Worm (Caenorhabditis elegans) whole organism, young adult: ENCODE results near the gene pqn-41.
A peak's percentile ranks its signal among the peaks of the same experiment; 100 is the strongest.

Experiments
- B0261.1 ChIP-seq: sonication (generic microtip); optimal IDR thresholded peaks from 2 replicates; lab custom pipeline; 2016; ENCODE audit warnings: mild to moderate bottlenecking, missing genetic modification characterization, moderate library complexity, missing compliant biosample characterization
- B0336.3 ChIP-seq: fragments of 200-800 bp; sonication (Bioruptor generic); IDR thresholded peaks from 2 replicates; pipeline ENCODE4 v1.3.6; 2022; ENCODE audit warnings: missing genetic modification characterization, missing compliant biosample characterization
- C06A6.2 ChIP-seq: fragments of 200-800 bp; sonication (Bioruptor generic); conservative IDR thresholded peaks from 2 replicates; pipeline ENCODE4 v1.3.6; 2022; ENCODE audit warnings: missing genetic modification characterization, missing compliant biosample characterization
- F22D6.2 ChIP-seq: sonication (generic microtip); optimal IDR thresholded peaks from 2 replicates; lab custom pipeline; 2016; ENCODE audit warnings: mild to moderate bottlenecking, missing genetic modification characterization, missing compliant biosample characterization
- F23B12.7 ChIP-seq: sonication (generic microtip); optimal IDR thresholded peaks from 2 replicates; lab custom pipeline; 2017; ENCODE audit warnings: missing genetic modification characterization, mild to moderate bottlenecking, missing compliant biosample characterization, antibody characterized with exemption, moderate library complexity; ENCODE audit not compliant: insufficient read depth
- F39B2.1 ChIP-seq: fragments of 200-800 bp; sonication (Bioruptor generic); IDR thresholded peaks from 2 replicates; pipeline ENCODE4 v1.3.6; 2022; ENCODE audit warnings: missing genetic modification reagents, missing genetic modification characterization, missing compliant biosample characterization
- F52B5.7 ChIP-seq: sonication (generic microtip); optimal IDR thresholded peaks from 2 replicates; lab custom pipeline; 2016; ENCODE audit warnings: mild to moderate bottlenecking, missing genetic modification characterization, missing compliant biosample characterization
- K12H6.12 ChIP-seq: fragments of 200-800 bp; sonication (Bioruptor generic); optimal IDR thresholded peaks from 2 replicates; lab custom pipeline; 2018; ENCODE audit warnings: mild to moderate bottlenecking, missing genetic modification characterization, missing compliant biosample characterization
- T07F8.4 ChIP-seq: sonication (generic microtip); optimal IDR thresholded peaks from 2 replicates; lab custom pipeline; 2016; ENCODE audit warnings: mild to moderate bottlenecking, missing genetic modification characterization, moderate library complexity, missing compliant biosample characterization
- Y53G8AR.9 ChIP-seq: fragments of 200-800 bp; sonication (Bioruptor generic); conservative IDR thresholded peaks from 2 replicates; pipeline ENCODE4 v1.3.6; 2022; ENCODE audit warnings: missing genetic modification reagents, missing genetic modification characterization, missing compliant biosample characterization
- Y79H2A.3 ChIP-seq: fragments of 200-800 bp; sonication (Bioruptor generic); conservative IDR thresholded peaks from 2 replicates; pipeline ENCODE4 v1.3.6; 2022; ENCODE audit warnings: missing genetic modification reagents, missing genetic modification characterization, missing compliant biosample characterization
- ZK185.1 ChIP-seq: sonication (generic microtip); optimal IDR thresholded peaks from 2 replicates; lab custom pipeline; 2016; ENCODE audit warnings: mild to moderate bottlenecking, missing genetic modification characterization, missing compliant biosample characterization; ENCODE audit not compliant: poor library complexity, severe bottlenecking
- ccch-3 ChIP-seq: fragments of 200-800 bp; sonication (Bioruptor generic); optimal IDR thresholded peaks from 2 replicates; lab custom pipeline; 2018; ENCODE audit warnings: mild to moderate bottlenecking, missing genetic modification characterization, missing compliant biosample characterization
- ceh-100 ChIP-seq: fragments of 200-800 bp; sonication (Bioruptor generic); IDR thresholded peaks from 2 replicates; pipeline ENCODE4 v1.3.6; 2022; ENCODE audit warnings: missing genetic modification reagents, missing genetic modification characterization, missing compliant biosample characterization
- ceh-27 ChIP-seq: fragments of 200-800 bp; sonication (Bioruptor generic); optimal IDR thresholded peaks from 2 replicates; lab custom pipeline; 2018; ENCODE audit warnings: mild to moderate bottlenecking, missing genetic modification characterization, moderate library complexity, missing compliant biosample characterization
- ceh-79 ChIP-seq: sonication (generic microtip); optimal IDR thresholded peaks from 2 replicates; lab custom pipeline; 2017; ENCODE audit warnings: mild to moderate bottlenecking, missing genetic modification characterization, missing compliant biosample characterization
- die-1 ChIP-seq: sonication (generic microtip); optimal IDR thresholded peaks from 2 replicates; lab custom pipeline; 2016; ENCODE audit warnings: missing genotype, mild to moderate bottlenecking, missing genetic modification characterization, missing compliant biosample characterization
- dox-1 ChIP-seq: fragments of 200-800 bp; sonication (Bioruptor generic); IDR thresholded peaks from 2 replicates; pipeline ENCODE4 v1.3.6; 2022; ENCODE audit warnings: missing genetic modification reagents, missing genetic modification characterization, missing compliant biosample characterization
- dpff-1 ChIP-seq: sonication (generic microtip); optimal IDR thresholded peaks from 2 replicates; lab custom pipeline; 2017; ENCODE audit warnings: mild to moderate bottlenecking, missing genetic modification characterization, missing compliant biosample characterization
- efl-1 ChIP-seq: fragments of 150-350 bp; optimal IDR thresholded peaks from 2 replicates; lab custom pipeline; 2014; ENCODE audit warnings: missing biosample characterization, missing genetic modification reagents, missing genetic modification characterization
- egl-44 ChIP-seq: fragments of 200-800 bp; sonication (Bioruptor generic); IDR thresholded peaks from 2 replicates; pipeline ENCODE4 v1.3.6; 2022; ENCODE audit warnings: missing genetic modification reagents, missing genetic modification characterization, missing compliant biosample characterization
- egrh-3 ChIP-seq: fragments of 200-800 bp; sonication (Bioruptor generic); IDR thresholded peaks from 2 replicates; pipeline ENCODE4 v1.3.6; 2022; ENCODE audit warnings: missing genetic modification reagents, missing genetic modification characterization, missing compliant biosample characterization
- ets-4 ChIP-seq: fragments of 200-800 bp; sonication (Bioruptor generic); optimal IDR thresholded peaks from 2 replicates; lab custom pipeline; 2018; ENCODE audit warnings: mild to moderate bottlenecking, missing genetic modification characterization, missing compliant biosample characterization
- hmg-1.2 ChIP-seq: fragments of 200-800 bp; sonication (Bioruptor generic); IDR thresholded peaks from 2 replicates; pipeline ENCODE4 v1.3.6; 2022; ENCODE audit warnings: missing genetic modification reagents, missing genetic modification characterization, missing compliant biosample characterization
- let-607 ChIP-seq, 2 experiments: fragments of 200-800 bp in 1 of 2; sonication (Bioruptor generic) in 1 of 2; sonication (generic microtip) in 1 of 2; optimal IDR thresholded peaks; 2 replicates each; lab custom pipeline; 2016 to 2018; ENCODE audit warnings: mild to moderate bottlenecking in 2 of 2, missing compliant biosample characterization in 2 of 2, missing genetic modification characterization in 2 of 2, moderate library complexity in 2 of 2, missing genotype in 1 of 2
- lin-26 ChIP-seq: fragments of 200-800 bp; sonication (Bioruptor generic); IDR thresholded peaks from 2 replicates; pipeline ENCODE4 v1.3.6; 2022; ENCODE audit warnings: missing genetic modification reagents, missing genetic modification characterization, missing compliant biosample characterization
- lin-54 ChIP-seq: fragments of 200-800 bp; sonication (Bioruptor generic); optimal IDR thresholded peaks from 2 replicates; lab custom pipeline; 2018; ENCODE audit warnings: mild to moderate bottlenecking, missing genetic modification characterization, missing compliant biosample characterization
- madf-10 ChIP-seq: sonication (generic microtip); optimal IDR thresholded peaks from 2 replicates; lab custom pipeline; 2016; ENCODE audit warnings: mild to moderate bottlenecking, missing genetic modification characterization, missing compliant biosample characterization
- mxl-1 ChIP-seq: sonication (generic microtip); optimal IDR thresholded peaks from 2 replicates; lab custom pipeline; 2016; ENCODE audit warnings: missing genetic modification characterization, missing compliant biosample characterization
- nfyb-1 ChIP-seq: fragments of 200-800 bp; sonication (Bioruptor generic); IDR thresholded peaks from 2 replicates; pipeline ENCODE4 v1.3.6; 2022; ENCODE audit warnings: missing genetic modification reagents, missing genetic modification characterization, missing compliant biosample characterization
- nhr-179 ChIP-seq: sonication (generic microtip); optimal IDR thresholded peaks from 2 replicates; lab custom pipeline; 2016; ENCODE audit warnings: mild to moderate bottlenecking, missing genetic modification characterization, missing compliant biosample characterization
- nhr-27 ChIP-seq: fragments of 200-800 bp; sonication (Bioruptor generic); optimal IDR thresholded peaks from 2 replicates; lab custom pipeline; 2018; ENCODE audit warnings: mild to moderate bottlenecking, missing genetic modification characterization, moderate library complexity, missing compliant biosample characterization
- rcor-1 ChIP-seq: fragments of 200-800 bp; sonication (Bioruptor generic); IDR thresholded peaks from 2 replicates; pipeline ENCODE4 v1.3.6; 2022; ENCODE audit warnings: missing genetic modification reagents, missing genetic modification characterization, missing compliant biosample characterization
- somi-1 ChIP-seq: fragments of 200-800 bp; sonication (Bioruptor generic); optimal IDR thresholded peaks from 2 replicates; lab custom pipeline; 2018; ENCODE audit warnings: mild to moderate bottlenecking, missing genetic modification characterization, missing compliant biosample characterization
- tbp1 ChIP-seq: fragments of 200-800 bp; sonication (Bioruptor generic); optimal IDR thresholded peaks from 2 replicates; lab custom pipeline; 2018; ENCODE audit warnings: mild to moderate bottlenecking, missing genetic modification characterization, missing compliant biosample characterization
- unc-130 ChIP-seq: sonication (generic microtip); optimal IDR thresholded peaks from 2 replicates; lab custom pipeline; 2016; ENCODE audit warnings: missing genetic modification reagents, missing genetic modification characterization, missing compliant biosample characterization
- unc-62 ChIP-seq: fragments of 150-350 bp; optimal IDR thresholded peaks from 2 replicates; lab custom pipeline; 2014; ENCODE audit warnings: missing biosample characterization, missing genetic modification reagents, missing genetic modification characterization
- xnd-1 ChIP-seq: sonication (generic microtip); optimal IDR thresholded peaks from 2 replicates; lab custom pipeline; 2016; ENCODE audit warnings: missing genotype, missing genetic modification reagents, missing genetic modification characterization, missing compliant biosample characterization
- ztf-22 ChIP-seq: fragments of 200-800 bp; sonication (Bioruptor generic); optimal IDR thresholded peaks from 2 replicates; lab custom pipeline; 2018; ENCODE audit warnings: mild to moderate bottlenecking, missing genetic modification characterization, moderate library complexity, missing compliant biosample characterization
- ztf-25 ChIP-seq: fragments of 200-800 bp; sonication (Bioruptor generic); IDR thresholded peaks from 2 replicates; pipeline ENCODE4 v1.3.6; 2022; ENCODE audit warnings: missing genetic modification reagents, missing genetic modification characterization, missing compliant biosample characterization
- ztf-6 ChIP-seq: fragments of 200-800 bp; sonication (Bioruptor generic); IDR thresholded peaks from 2 replicates; pipeline ENCODE4 v1.3.6; 2022; ENCODE audit warnings: missing genetic modification reagents, missing genetic modification characterization, missing compliant biosample characterization

The pqn-41 gene

DNA sequence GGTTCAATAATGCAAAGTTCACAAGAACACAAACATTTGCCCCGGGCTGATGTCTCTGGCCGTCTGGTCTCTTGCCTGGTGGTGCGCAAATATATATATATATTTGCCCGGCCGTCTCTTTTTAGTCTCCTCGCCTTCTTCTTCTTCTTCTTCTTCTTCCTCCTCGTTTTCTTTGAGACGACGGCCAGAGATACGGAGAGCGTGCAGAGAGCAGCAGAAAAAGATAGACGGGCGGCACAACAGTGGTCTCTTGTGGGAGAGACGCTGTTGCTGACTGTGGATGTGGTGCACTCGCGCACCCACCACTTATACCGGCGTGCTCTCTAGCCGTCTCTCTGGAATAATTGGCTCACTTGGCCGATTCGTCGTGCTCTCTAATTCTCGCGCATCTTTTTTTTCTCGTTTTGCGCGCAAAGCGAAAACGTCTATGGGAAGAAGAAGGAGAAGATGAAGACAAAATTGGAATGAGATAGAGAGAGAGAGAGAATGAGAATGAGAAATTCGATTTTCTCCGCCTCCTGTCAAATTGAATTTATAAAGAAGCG lies 15.4 kb downstream of the pqn-41 start (continued):
- TF ChIP-seq ets-4, result peak; percentile 92
- peak; percentile 88 for TF ChIP-seq egrh-3 (GFP tag; lab: Robert Waterston, UW)
- TF ChIP-seq madf-10, result peak; percentile 93
- no peak for TF ChIP-seq dpff-1 (tag; lab: Kevin White, UChicago)
- TF ChIP-seq nhr-27 (tag; lab: Kevin White, UChicago), result peak; percentile 37
- peak; percentile 68 for TF ChIP-seq tbp1 (GFP tag; lab: Kevin White, UChicago)
- TF ChIP-seq ceh-100 (GFP tag; lab: Robert Waterston, UW), result no peak
- TF ChIP-seq dox-1, result peak; percentile 94
- TF ChIP-seq unc-62 (GFP tag; lab: Kevin White, UChicago), result peak; percentile 46
- TF ChIP-seq ztf-22 (GFP tag; lab: Kevin White, UChicago), result peak; percentile 100
- TF ChIP-seq F39B2.1 (GFP tag; lab: Robert Waterston, UW), result 0 out of 2 replicates have a peak, but pooled peaks have one; percentile 8
- TF ChIP-seq let-607 (tag; optimal IDR thresholded peaks at IDR 0.05; lab: Kevin White, UChicago), result peak; percentile 68 to 76
- peak; percentile 66 for TF ChIP-seq lin-54 (GFP tag; lab: Kevin White, UChicago)
- TF ChIP-seq lin-26 (GFP tag; lab: Robert Waterston, UW), result peak; percentile 76
- TF ChIP-seq Y79H2A.3 (GFP tag; lab: Robert Waterston, UW), result no peak; the same call in 1 of the 2 replicates
- TF ChIP-seq hmg-1.2 (GFP tag; lab: Robert Waterston, UW), result peak; percentile 79
- peak; percentile 84 for TF ChIP-seq die-1 (tag; lab: Kevin White, UChicago)
- TF ChIP-seq ceh-27 (GFP tag; lab: Kevin White, UChicago), result peak; percentile 93
- no peak for TF ChIP-seq ztf-25
- TF ChIP-seq egl-44 (GFP tag; lab: Robert Waterston, UW), result 0 out of 2 replicates have a peak, but pooled peaks have one; percentile 19
- no peak for TF ChIP-seq nhr-179 (tag; lab: Kevin White, UChicago)
- TF ChIP-seq ccch-3 (GFP tag; lab: Kevin White, UChicago), result no peak
- TF ChIP-seq K12H6.12 (tag; lab: Kevin White, UChicago), result peak; percentile 99
- no peak for TF ChIP-seq mxl-1 (tag; lab: Kevin White, UChicago)
- peak; percentile 47; the same call in 1 of the 2 replicates for TF ChIP-seq Y53G8AR.9 (GFP tag; lab: Robert Waterston, UW)
- peak; percentile 64 for TF ChIP-seq F52B5.7
- TF ChIP-seq ZK185.1 (tag; lab: Kevin White, UChicago), result no peak
- TF ChIP-seq ceh-79 (tag; lab: Kevin White, UChicago), result peak; percentile 14
- TF ChIP-seq F23B12.7, result peak; percentile 30
- TF ChIP-seq B0261.1, result peak; percentile 15
- no peak for TF ChIP-seq xnd-1 (tag; lab: Kevin White, UChicago)
- TF ChIP-seq B0336.3 (GFP tag; lab: Robert Waterston, UW), result peak; percentile 98
- TF ChIP-seq ztf-6 (GFP tag; lab: Robert Waterston, UW), result peak; percentile 69; the same call in 1 of the 2 replicates
- TF ChIP-seq somi-1, result peak; percentile 100
- TF ChIP-seq F22D6.2, result peak; percentile 92
- TF ChIP-seq nfyb-1 (GFP tag; lab: Robert Waterston, UW), result peak; percentile 86; the same call in 1 of the 2 replicates
- TF ChIP-seq rcor-1 (GFP tag; lab: Robert Waterston, UW), result peak; percentile 20; the same call in 1 of the 2 replicates
- TF ChIP-seq C06A6.2 (GFP tag; lab: Robert Waterston, UW), result peak; percentile 91

ce11 chrIII:1922081-1922480 lies 16.3 kb downstream of the pqn-41 start:
- TF ChIP-seq efl-1 (GFP tag; lab: Kevin White, UChicago), result no peak
- no peak for TF ChIP-seq F39B2.1 (GFP tag; lab: Robert Waterston, UW)
- TF ChIP-seq T07F8.4 (tag; lab: Kevin White, UChicago), result no peak
- TF ChIP-seq tbp1 (GFP tag; lab: Kevin White, UChicago), result no peak
- TF ChIP-seq unc-130 (GFP tag; lab: Kevin White, UChicago), result no peak
